Worm (Caenorhabditis elegans): ENCODE measurements around the gene srg-23.

The srg-23 gene

DNA sequence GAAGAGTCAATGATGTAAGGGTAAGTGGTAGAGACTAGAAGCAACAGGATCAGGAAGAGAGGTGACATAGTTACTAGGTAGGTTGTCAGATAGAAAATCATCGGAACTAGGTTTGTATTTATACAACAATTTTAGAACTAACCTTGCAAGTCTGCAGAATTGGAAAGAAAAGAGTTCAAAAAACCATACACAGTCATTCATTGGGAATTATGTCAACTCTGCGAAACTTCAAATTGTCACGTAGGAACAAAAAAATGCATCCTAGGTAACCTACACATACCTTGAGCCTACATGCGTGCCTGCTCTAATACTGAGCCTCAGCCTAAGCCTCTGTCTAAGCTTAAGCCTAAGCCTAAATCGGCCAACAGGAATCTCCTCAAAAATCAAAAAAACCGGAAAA lies 30.4 kb upstream of the srg-23 start, which contains the start of gene ins-19:
Gene ins-19 (minus strand): TSS at position 101 of the 400 bp plus-strand sequence.
- TF ChIP-seq bed-3 (GFP tag; optimal IDR thresholded peaks at IDR 0.05) (no peak), elt-3 (tag; optimal IDR thresholded peaks at IDR 0.05) (no peak), lin-32 (GFP tag; optimal IDR thresholded peaks at IDR 0.05) (no peak), ztf-11 (tag; optimal IDR thresholded peaks at IDR 0.05) (no peak), sem-2 (GFP tag; optimal IDR thresholded peaks at IDR 0.05) (no peak), hlh-1 (tag; optimal IDR thresholded peaks at IDR 0.05) (no peak)

DNA sequence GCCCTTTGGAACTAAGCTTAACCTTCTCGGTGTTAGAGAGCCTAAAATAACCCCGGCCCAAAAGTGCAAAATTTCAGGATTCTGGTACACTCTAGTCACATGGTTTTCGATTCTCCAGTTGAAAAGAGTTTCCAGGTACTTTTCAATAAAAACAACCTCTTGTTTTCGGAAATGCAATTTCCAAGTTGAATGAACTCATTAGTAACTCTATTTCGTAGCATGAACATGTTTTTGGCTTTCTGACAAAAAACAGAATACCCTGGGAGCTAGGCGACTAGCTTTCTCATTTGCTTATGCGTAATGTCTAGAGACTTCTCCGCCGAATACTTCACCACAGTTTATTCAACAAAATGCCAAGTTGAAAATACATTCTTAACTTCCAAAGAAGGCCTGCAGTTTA lies 27.2 kb upstream of the srg-23 start, which contains the start of gene srh-71:
Gene srh-71 (plus strand): TSS at position 301 of the 400 bp plus-strand sequence.
- TF ChIP-seq nhr-12 (tag; optimal IDR thresholded peaks at IDR 0.05) (no peak), unc-120 (tag; optimal IDR thresholded peaks at IDR 0.05; ENCODE audit: poor library complexity, severe bottlenecking) (no peak), ztf-11 (tag; optimal IDR thresholded peaks at IDR 0.05) (no peak), ham-2 (GFP tag; optimal IDR thresholded peaks at IDR 0.05) (no peak), zip-8 (tag; optimal IDR thresholded peaks at IDR 0.05) (no peak), snpc-4 (tag; optimal IDR thresholded peaks at IDR 0.05) (no peak), M03D4.4 (tag; optimal IDR thresholded peaks at IDR 0.05) (no peak), nhr-237 (tag; optimal IDR thresholded peaks at IDR 0.05) (no peak), nhr-2 (tag; optimal IDR thresholded peaks at IDR 0.05) (no peak), mab-5 (tag; optimal IDR thresholded peaks at IDR 0.05) (no peak), nhr-28 (tag; optimal IDR thresholded peaks at IDR 0.05) (no peak), lin-13 (tag; optimal IDR thresholded peaks at IDR 0.05) (no peak), tbx-8 (GFP tag; optimal IDR thresholded peaks at IDR 0.05) (no peak), sptf-1 (tag; optimal IDR thresholded peaks at IDR 0.05) (no peak), blmp-1 (tag; optimal IDR thresholded peaks at IDR 0.05) (no peak), lsy-2 (tag; optimal IDR thresholded peaks at IDR 0.05) (no peak)

ce11 chrII:3118907-3119382 lies 23.0 kb upstream of the srg-23 start, which contains the start of gene T10D4.6:
Gene T10D4.6 (plus strand): TSS chrII:3119332.
- TF ChIP-seq blmp-1 (tag; optimal IDR thresholded peaks at IDR 0.05) (no peak), mab-5 (tag; optimal IDR thresholded peaks at IDR 0.05) (no peak), nhr-2 (tag; optimal IDR thresholded peaks at IDR 0.05) (no peak), cnd-1 (tag; optimal IDR thresholded peaks at IDR 0.05) (no peak), sptf-1 (tag; optimal IDR thresholded peaks at IDR 0.05) (peak; percentile 30), ceh-43 (GFP tag; optimal IDR thresholded peaks at IDR 0.05) (no peak), snpc-4 (tag; optimal IDR thresholded peaks at IDR 0.05) (no peak), M03D4.4 (tag; optimal IDR thresholded peaks at IDR 0.05) (no peak), drap-1 (GFP tag; optimal IDR thresholded peaks at IDR 0.05) (no peak), lin-13 (tag; optimal IDR thresholded peaks at IDR 0.05) (peak; percentile 17), ceh-39 (tag; optimal IDR thresholded peaks at IDR 0.05) (peak; percentile 9), unc-62 (GFP tag; optimal IDR thresholded peaks at IDR 0.05) (peak; percentile 28), lsy-2 (tag; optimal IDR thresholded peaks at IDR 0.05) (no peak), flh-1 (GFP tag; optimal IDR thresholded peaks at IDR 0.05) (no peak), mls-2 (tag; optimal IDR thresholded peaks at IDR 0.05) (no peak), lin-32 (GFP tag; optimal IDR thresholded peaks at IDR 0.05) (no peak), bed-3 (GFP tag; optimal IDR thresholded peaks at IDR 0.05) (no peak), elt-1 (tag; optimal IDR thresholded peaks at IDR 0.05; ENCODE audit: borderline replicate concordance, insufficient read depth) (no peak), ham-2 (GFP tag; optimal IDR thresholded peaks at IDR 0.05) (no peak), tbx-8 (GFP tag; optimal IDR thresholded peaks at IDR 0.05) (no peak), nhr-12 (tag; optimal IDR thresholded peaks at IDR 0.05) (no peak), ces-1 (GFP tag; optimal IDR thresholded peaks at IDR 0.05) (no peak), unc-39 (tag; optimal IDR thresholded peaks at IDR 0.05) (no peak), hlh-1 (tag; optimal IDR thresholded peaks at IDR 0.05) (peak; percentile 18), mep-1 (tag; optimal IDR thresholded peaks at IDR 0.05) (peak; percentile 53), unc-120 (tag; optimal IDR thresholded peaks at IDR 0.05; ENCODE audit: poor library complexity, severe bottlenecking) (no peak), nhr-28 (tag; optimal IDR thresholded peaks at IDR 0.05) (no peak), pha-4 (tag; optimal IDR thresholded peaks at IDR 0.05) (peak; percentile 33), nhr-237 (tag; optimal IDR thresholded peaks at IDR 0.05) (no peak), ztf-11 (tag; optimal IDR thresholded peaks at IDR 0.05) (no peak), zip-8 (tag; optimal IDR thresholded peaks at IDR 0.05) (no peak)

- TF ChIP-seq hlh-1 (tag; optimal IDR thresholded peaks at IDR 0.05): no peak
- TF ChIP-seq M03D4.4 (tag; optimal IDR thresholded peaks at IDR 0.05): no peak
- no peak for TF ChIP-seq lin-32 (GFP tag; optimal IDR thresholded peaks at IDR 0.05)
- TF ChIP-seq ztf-11 (tag; optimal IDR thresholded peaks at IDR 0.05): no peak
- no peak for TF ChIP-seq nhr-28 (tag; optimal IDR thresholded peaks at IDR 0.05)
- no peak for TF ChIP-seq nhr-237 (tag; optimal IDR thresholded peaks at IDR 0.05)
- TF ChIP-seq drap-1 (GFP tag; optimal IDR thresholded peaks at IDR 0.05): no peak
- TF ChIP-seq ceh-83 (GFP tag; optimal IDR thresholded peaks at IDR 0.05): no peak
- TF ChIP-seq ceh-39 (tag; optimal IDR thresholded peaks at IDR 0.05): no peak
- no peak for TF ChIP-seq pha-4 (tag; optimal IDR thresholded peaks at IDR 0.05)
Measured at ce11 chrII:3117471-3117870, 21.5 kb upstream of the srg-23 start, which contains the start of gene T10D4.7. Gene T10D4.7 (plus strand): TSS chrII:3117771.
